Fruit fly (Drosophila melanogaster): ENCODE results near the gene CG34300.

- TF ChIP-seq CTCF (optimal IDR thresholded peaks at IDR 0.05) (no peak), CG8478 (optimal IDR thresholded peaks at IDR 0.05) (no peak)
Observed at dm6 chr3R:30256233-30256632, 50.2 kb downstream of the CG34300 start.

Data from S2 (cell line).